Worm (Caenorhabditis elegans) whole organism, L1 larva: ENCODE results near the gene C49A9.3.

Experiments used
- C16A3.4 ChIP-seq: fragments of 150-350 bp; optimal IDR thresholded peaks from 2 replicates; lab custom pipeline; 2014; ENCODE audit warnings: missing biosample characterization, missing genetic modification characterization
- F16B12.6 ChIP-seq: fragments of 150-350 bp; optimal IDR thresholded peaks from 2 replicates; lab custom pipeline; 2014; ENCODE audit warnings: missing biosample characterization, missing genetic modification characterization
- Y116A8C.19 ChIP-seq: sonication (generic microtip); optimal IDR thresholded peaks from 2 replicates; lab custom pipeline; 2016; ENCODE audit warnings: missing compliant biosample characterization, missing genetic modification characterization, borderline replicate concordance
- aha-1 ChIP-seq: fragments of 150-350 bp; optimal IDR thresholded peaks from 2 replicates; lab custom pipeline; 2014; ENCODE audit warnings: missing biosample characterization, missing genetic modification characterization
- alr-1 ChIP-seq: fragments of 200-800 bp; sonication (Bioruptor generic); optimal IDR thresholded peaks from 2 replicates; lab custom pipeline; 2018; ENCODE audit warnings: borderline replicate concordance, mild to moderate bottlenecking, missing genetic modification characterization, missing compliant biosample characterization
- aly-2 ChIP-seq: fragments of 150-350 bp; optimal IDR thresholded peaks from 2 replicates; lab custom pipeline; 2014; ENCODE audit warnings: missing biosample characterization, missing genetic modification characterization
- ceh-63 ChIP-seq: fragments of 200-800 bp; sonication (Bioruptor generic); optimal IDR thresholded peaks from 2 replicates; lab custom pipeline; 2018; ENCODE audit warnings: mild to moderate bottlenecking, missing genetic modification characterization, missing compliant biosample characterization
- ceh-82 ChIP-seq, 3 experiments: fragments of 150-350 bp in 1 of 3; sonication (generic microtip) in 2 of 3; optimal IDR thresholded peaks; 2 replicates each; lab custom pipeline; 2014 to 2017; ENCODE audit warnings: missing biosample characterization in 3 of 3, missing genetic modification characterization in 3 of 3
- ceh-90 ChIP-seq: sonication (generic microtip); optimal IDR thresholded peaks from 2 replicates; lab custom pipeline; 2016; ENCODE audit warnings: missing genetic modification characterization, missing compliant biosample characterization
- dpl-1 ChIP-seq, 3 experiments: fragments of 150-350 bp in 2 of 3; sonication (generic microtip) in 1 of 3; optimal IDR thresholded peaks; 2 replicates each; lab custom pipeline; 2014 to 2017; ENCODE audit warnings: missing biosample characterization in 3 of 3, missing genetic modification characterization in 3 of 3, missing genetic modification reagents in 3 of 3
- egl-27 ChIP-seq, 2 experiments: fragments of 150-350 bp in 1 of 2; sonication (generic microtip); optimal IDR thresholded peaks; 3 replicates each; lab custom pipeline; 2017 to 2018; ENCODE audit warnings: missing biosample characterization in 2 of 2, missing genetic modification characterization in 2 of 2, missing genetic modification reagents in 2 of 2
- elt-2 ChIP-seq: sonication (generic microtip); optimal IDR thresholded peaks from 2 replicates; lab custom pipeline; 2016; ENCODE audit warnings: missing genetic modification characterization, mild to moderate bottlenecking, inconsistent platforms, missing compliant biosample characterization, missing genetic modification reagents
- fkh-10 ChIP-seq: sonication (generic microtip); optimal IDR thresholded peaks from 2 replicates; lab custom pipeline; 2017; ENCODE audit warnings: missing biosample characterization, missing genetic modification reagents, missing genetic modification characterization
- fkh-8 ChIP-seq: sonication (generic microtip); optimal IDR thresholded peaks from 2 replicates; lab custom pipeline; 2016; ENCODE audit warnings: mild to moderate bottlenecking, missing genetic modification characterization, missing compliant biosample characterization
- grh-1 ChIP-seq: fragments of 200-800 bp; sonication (Bioruptor generic); IDR thresholded peaks from 2 replicates; pipeline ENCODE4 v1.3.6; 2022; ENCODE audit warnings: missing genetic modification reagents, missing genetic modification characterization, missing compliant biosample characterization
- hlh-4 ChIP-seq: sonication (generic microtip); optimal IDR thresholded peaks from 2 replicates; lab custom pipeline; 2016; ENCODE audit warnings: mild to moderate bottlenecking, missing genetic modification characterization, missing compliant biosample characterization
- irx-1 ChIP-seq: sonication (generic microtip); optimal IDR thresholded peaks from 2 replicates; lab custom pipeline; 2016; ENCODE audit warnings: missing genetic modification characterization, missing compliant biosample characterization
- isw-1 ChIP-seq: fragments of 200-800 bp; sonication (Bioruptor generic); IDR thresholded peaks from 2 replicates; pipeline ENCODE4 v1.3.6; 2022; ENCODE audit warnings: missing genetic modification characterization, missing compliant biosample characterization
- jun-1 ChIP-seq: fragments of 150-350 bp; optimal IDR thresholded peaks from 2 replicates; lab custom pipeline; 2014; ENCODE audit warnings: missing biosample characterization, missing genetic modification reagents, missing genetic modification characterization
- lin-13 ChIP-seq: fragments of 150-350 bp; optimal IDR thresholded peaks from 2 replicates; lab custom pipeline; 2014; ENCODE audit warnings: missing biosample characterization, missing genetic modification reagents, missing genetic modification characterization
- lin-14 ChIP-seq: fragments of 200-800 bp; sonication (Bioruptor generic); optimal IDR thresholded peaks from 2 replicates; lab custom pipeline; 2018; ENCODE audit warnings: mild to moderate bottlenecking, missing genetic modification characterization, moderate library complexity, missing compliant biosample characterization
- lin-15B ChIP-seq: fragments of 150-350 bp; sonication (generic microtip); optimal IDR thresholded peaks from 3 replicates; lab custom pipeline; 2014; ENCODE audit warnings: missing biosample characterization, missing genetic modification characterization
- lin-35 ChIP-seq, 2 experiments: fragments of 150-350 bp; optimal IDR thresholded peaks; 2 replicates each; lab custom pipeline; 2014; ENCODE audit warnings: missing biosample characterization in 2 of 2, missing genetic modification characterization in 2 of 2, missing genetic modification reagents in 2 of 2
- mab-9 ChIP-seq: fragments of 200-800 bp; sonication (Bioruptor generic); IDR thresholded peaks from 2 replicates; pipeline ENCODE4 v1.3.6; 2022; ENCODE audit warnings: missing genetic modification reagents, missing genetic modification characterization, missing compliant biosample characterization
- mef-2 ChIP-seq: fragments of 150-350 bp; optimal IDR thresholded peaks from 2 replicates; lab custom pipeline; 2014; ENCODE audit warnings: missing biosample characterization, missing genetic modification characterization
- nhr-12 ChIP-seq: sonication (generic microtip); optimal IDR thresholded peaks from 2 replicates; lab custom pipeline; 2017; ENCODE audit warnings: missing biosample characterization, missing genetic modification characterization
- nhr-20 ChIP-seq: sonication (generic microtip); optimal IDR thresholded peaks from 2 replicates; lab custom pipeline; 2016; ENCODE audit warnings: mild to moderate bottlenecking, missing genetic modification characterization, missing compliant biosample characterization
- nhr-237 ChIP-seq: fragments of 150-350 bp; optimal IDR thresholded peaks from 2 replicates; lab custom pipeline; 2014; ENCODE audit warnings: missing biosample characterization, missing genetic modification characterization
- nhr-47 ChIP-seq: sonication (generic microtip); optimal IDR thresholded peaks from 2 replicates; lab custom pipeline; 2016; ENCODE audit warnings: mild to moderate bottlenecking, missing genetic modification characterization, moderate library complexity, missing compliant biosample characterization
- nhr-71 ChIP-seq: sonication (generic microtip); optimal IDR thresholded peaks from 2 replicates; lab custom pipeline; 2016; ENCODE audit warnings: mild to moderate bottlenecking, missing genetic modification characterization, moderate library complexity, missing compliant biosample characterization
- nhr-76 ChIP-seq: sonication (generic microtip); optimal IDR thresholded peaks from 2 replicates; lab custom pipeline; 2017; ENCODE audit warnings: missing biosample characterization, missing genetic modification characterization
- nhr-77 ChIP-seq: fragments of 150-350 bp; optimal IDR thresholded peaks from 2 replicates; lab custom pipeline; 2014; ENCODE audit warnings: missing biosample characterization, missing genetic modification characterization
- nhr-84 ChIP-seq: sonication (generic microtip); optimal IDR thresholded peaks from 2 replicates; lab custom pipeline; 2017; ENCODE audit warnings: missing biosample characterization, missing genetic modification characterization
- nhr-90 ChIP-seq: sonication (generic microtip); optimal IDR thresholded peaks from 2 replicates; lab custom pipeline; 2016; ENCODE audit warnings: mild to moderate bottlenecking, missing genetic modification characterization, missing compliant biosample characterization; ENCODE audit not compliant: poor library complexity
- pag-3 ChIP-seq: sonication (generic microtip); optimal IDR thresholded peaks from 2 replicates; lab custom pipeline; 2017; ENCODE audit warnings: missing genetic modification characterization, mild to moderate bottlenecking, missing compliant biosample characterization, antibody characterized with exemption, borderline replicate concordance; ENCODE audit not compliant: insufficient read depth
- pax-3 ChIP-seq: fragments of 200-800 bp; sonication (Bioruptor generic); optimal IDR thresholded peaks from 2 replicates; lab custom pipeline; 2018; ENCODE audit warnings: mild to moderate bottlenecking, missing genetic modification characterization, moderate library complexity, missing compliant biosample characterization
- snpc-4 ChIP-seq: fragments of 150-350 bp; optimal IDR thresholded peaks from 2 replicates; lab custom pipeline; 2014; ENCODE audit warnings: missing biosample characterization, missing genetic modification characterization
- sup-37 ChIP-seq: fragments of 200-800 bp; sonication (Bioruptor generic); optimal IDR thresholded peaks from 2 replicates; lab custom pipeline; 2018; ENCODE audit warnings: mild to moderate bottlenecking, missing genetic modification characterization, missing compliant biosample characterization
- swsn-7 ChIP-seq: sonication (generic microtip); optimal IDR thresholded peaks from 2 replicates; lab custom pipeline; 2016; ENCODE audit warnings: missing genetic modification characterization, missing compliant biosample characterization
- tbx-2 ChIP-seq: sonication (generic microtip); optimal IDR thresholded peaks from 2 replicates; lab custom pipeline; 2016; ENCODE audit warnings: missing genetic modification characterization, missing compliant biosample characterization
- tlp-1 ChIP-seq: fragments of 150-350 bp; optimal IDR thresholded peaks from 2 replicates; lab custom pipeline; 2014; ENCODE audit warnings: missing biosample characterization, missing genetic modification characterization
- unc-30 ChIP-seq: sonication (generic microtip); optimal IDR thresholded peaks from 2 replicates; lab custom pipeline; 2017; ENCODE audit warnings: missing biosample characterization, missing genetic modification characterization
- unc-86 ChIP-seq: sonication (generic microtip); optimal IDR thresholded peaks from 2 replicates; lab custom pipeline; 2016; ENCODE audit warnings: missing genetic modification characterization, missing compliant biosample characterization
- xbp-1 ChIP-seq: sonication (generic microtip); optimal IDR thresholded peaks from 2 replicates; lab custom pipeline; 2016; ENCODE audit warnings: missing genetic modification characterization, missing compliant biosample characterization
- zip-4 ChIP-seq: fragments of 200-800 bp; sonication (Bioruptor generic); optimal IDR thresholded peaks from 2 replicates; lab custom pipeline; 2018; ENCODE audit warnings: mild to moderate bottlenecking, missing genetic modification characterization, moderate library complexity, missing compliant biosample characterization
- ztf-11 ChIP-seq, 2 experiments: sonication (generic microtip); optimal IDR thresholded peaks; 2 replicates each; lab custom pipeline; 2016 to 2017; ENCODE audit warnings: missing genetic modification characterization in 2 of 2, missing biosample characterization in 1 of 2, missing compliant biosample characterization in 1 of 2
- ztf-4 ChIP-seq: fragments of 150-350 bp; optimal IDR thresholded peaks from 2 replicates; lab custom pipeline; 2014; ENCODE audit warnings: missing biosample characterization, missing genetic modification characterization

The C49A9.3 gene

DNA sequence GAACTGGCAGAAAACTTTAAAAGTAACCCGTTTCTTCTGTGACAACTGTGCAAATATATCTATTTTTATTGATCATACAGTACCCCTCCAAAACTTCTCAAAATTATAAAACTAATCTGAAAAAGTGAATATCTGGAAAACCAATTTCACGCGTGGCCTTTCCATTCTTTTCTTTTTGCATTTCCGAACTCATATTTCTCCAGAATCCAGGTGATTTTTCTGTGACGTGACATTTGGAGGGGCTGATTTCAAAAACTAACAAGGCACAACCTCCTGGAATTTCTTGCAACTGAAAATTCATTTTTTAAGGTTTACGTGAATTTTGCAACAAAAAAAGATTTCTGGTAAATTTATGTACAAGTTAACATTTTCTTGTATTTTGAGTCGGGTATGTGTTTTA lies 21.6 kb upstream of the C49A9.3 start:
- TF ChIP-seq egl-27 (tag; optimal IDR thresholded peaks at IDR 0.05; lab: Kevin White, UChicago) (no peak), nhr-47 (tag; lab: Kevin White, UChicago) (no peak), alr-1 (no peak), nhr-12 (tag; lab: Kevin White, UChicago) (no peak), Y116A8C.19 (no peak), lin-14 (GFP tag; lab: Kevin White, UChicago) (no peak), aly-2 (tag; lab: Kevin White, UChicago) (no peak), pax-3 (no peak), irx-1 (tag; lab: Kevin White, UChicago) (no peak), lin-35 (GFP tag; optimal IDR thresholded peaks at IDR 0.05; lab: Kevin White, UChicago) (no peak), pag-3 (tag; lab: Kevin White, UChicago) (no peak), xbp-1 (tag; lab: Kevin White, UChicago) (no peak), hlh-4 (tag; lab: Kevin White, UChicago) (peak; percentile 96), fkh-8 (peak; percentile 23), swsn-7 (tag; lab: Kevin White, UChicago) (no peak), lin-15B (no peak), ceh-90 (tag; lab: Kevin White, UChicago) (no peak), nhr-71 (peak; percentile 28), ztf-4 (tag; lab: Kevin White, UChicago) (no peak), lin-13 (GFP tag; lab: Kevin White, UChicago) (no peak), tlp-1 (tag; lab: Kevin White, UChicago) (no peak)

- no peak for TF ChIP-seq mab-9 (GFP tag; lab: Robert Waterston, UW)
- TF ChIP-seq hlh-4 (tag; lab: Kevin White, UChicago) = peak; percentile 11
Measured at ce11 chrIV:6201769-6202168, 20.1 kb upstream of the C49A9.3 start, which contains the start of gene tkr-2. Gene tkr-2 (plus strand): TSS chrIV:6202069.

DNA sequence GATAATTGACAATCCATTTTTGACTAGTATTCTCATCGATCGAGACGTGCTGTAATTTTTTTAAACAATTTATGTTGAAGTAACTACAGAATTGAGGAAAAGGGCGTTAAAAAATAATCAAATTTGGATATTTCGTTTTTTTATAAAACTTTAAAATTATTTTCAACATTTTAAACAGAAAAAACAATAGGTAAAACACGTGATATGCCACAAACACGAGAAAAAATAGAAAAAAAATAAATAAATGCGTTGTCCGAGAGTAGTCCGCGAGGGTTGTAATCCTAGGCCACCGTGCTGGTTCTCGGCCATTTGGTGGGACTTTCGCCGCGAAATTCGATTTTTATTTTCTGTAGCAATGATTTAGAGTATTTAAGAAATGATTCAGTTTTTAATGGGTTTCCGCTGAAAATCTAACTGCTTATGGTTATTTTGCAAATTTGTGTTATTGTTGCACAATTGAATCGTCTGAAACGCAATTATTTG lies 15.6 kb upstream of the C49A9.3 start, which contains the start of gene C49A9.10:
Gene C49A9.10 (minus strand): TSS at position 51 of the 483 bp plus-strand sequence.
- TF ChIP-seq zip-4 (GFP tag; lab: Kevin White, UChicago) = peak; percentile 80
- peak; percentile 41 for TF ChIP-seq mef-2
- no peak for TF ChIP-seq nhr-76 (tag; lab: Kevin White, UChicago)
- peak; percentile 8 for TF ChIP-seq aha-1 (tag; lab: Kevin White, UChicago)
- TF ChIP-seq lin-15B = peak; percentile 65
- TF ChIP-seq aly-2 (tag; lab: Kevin White, UChicago) = peak; percentile 9
- TF ChIP-seq lin-14 (GFP tag; lab: Kevin White, UChicago) = peak; percentile 91
- TF ChIP-seq nhr-77 = peak; percentile 2
- TF ChIP-seq snpc-4 (tag; lab: Kevin White, UChicago) = peak; percentile 70
- peak; percentile 87 for TF ChIP-seq grh-1 (GFP tag; lab: Robert Waterston, UW)
- TF ChIP-seq ztf-11 (tag; optimal IDR thresholded peaks at IDR 0.05; lab: Kevin White, UChicago) = peak in 1 of 2 experiments; percentile 98
- peak; percentile 94 for TF ChIP-seq nhr-20 (tag; lab: Kevin White, UChicago)
- peak; percentile 98 for TF ChIP-seq ceh-90 (tag; lab: Kevin White, UChicago)
- TF ChIP-seq fkh-10 = no peak
- peak; percentile 97 for TF ChIP-seq nhr-90 (tag; lab: Kevin White, UChicago)
- no peak for TF ChIP-seq nhr-12 (tag; lab: Kevin White, UChicago)
- peak; percentile 86 for TF ChIP-seq sup-37 (GFP tag; lab: Kevin White, UChicago)
- no peak for TF ChIP-seq nhr-84 (tag; lab: Kevin White, UChicago)
- TF ChIP-seq nhr-237 (tag; lab: Kevin White, UChicago) = no peak
- peak; percentile 88 for TF ChIP-seq unc-86 (tag; lab: Kevin White, UChicago)
- TF ChIP-seq ceh-82 (tag; optimal IDR thresholded peaks at IDR 0.05; lab: Kevin White, UChicago) = peak; percentile 80 to 84 (median 83)
- peak; percentile 96 for TF ChIP-seq tbx-2 (tag; lab: Kevin White, UChicago)
- peak; percentile 85 for TF ChIP-seq isw-1 (GFP tag; lab: Robert Waterston, UW)
- TF ChIP-seq alr-1 = no peak
- TF ChIP-seq xbp-1 (tag; lab: Kevin White, UChicago) = peak; percentile 92
- peak; percentile 58 for TF ChIP-seq F16B12.6 (tag; lab: Kevin White, UChicago)
- peak; percentile 95 to 97 (median 97) for TF ChIP-seq dpl-1 (GFP tag; optimal IDR thresholded peaks at IDR 0.05; lab: Kevin White, UChicago)
- peak; percentile 63 for TF ChIP-seq C16A3.4 (tag; lab: Kevin White, UChicago)
- TF ChIP-seq egl-27 (tag; optimal IDR thresholded peaks at IDR 0.05; lab: Kevin White, UChicago) = no peak
- TF ChIP-seq jun-1 (tag; lab: Kevin White, UChicago) = peak; percentile 53
- TF ChIP-seq ceh-63 (GFP tag; lab: Kevin White, UChicago) = no peak
- peak; percentile 92 for TF ChIP-seq swsn-7 (tag; lab: Kevin White, UChicago)
- TF ChIP-seq nhr-47 (tag; lab: Kevin White, UChicago) = peak; percentile 97
- peak; percentile 88 for TF ChIP-seq elt-2
- TF ChIP-seq unc-30 = no peak
